Worm (Caenorhabditis elegans) whole organism, L3 larva: ENCODE measurements around the gene abhd-12.

ENCODE experiments used
- R02D3.7 ChIP-seq: fragments of 150-350 bp; optimal IDR thresholded peaks from 2 replicates; lab custom pipeline; 2014; ENCODE audit warnings: missing biosample characterization, missing genetic modification characterization
- aly-2 ChIP-seq: fragments of 150-350 bp; optimal IDR thresholded peaks from 2 replicates; lab custom pipeline; 2014; ENCODE audit warnings: missing biosample characterization, missing genetic modification characterization
- ceh-28 ChIP-seq: fragments of 150-350 bp; optimal IDR thresholded peaks from 2 replicates; lab custom pipeline; 2014; ENCODE audit warnings: missing biosample characterization, missing genetic modification reagents, missing genetic modification characterization
- ceh-82 ChIP-seq: fragments of 150-350 bp; optimal IDR thresholded peaks from 2 replicates; lab custom pipeline; 2014; ENCODE audit warnings: missing biosample characterization, missing genetic modification characterization
- ceh-9 ChIP-seq: sonication (generic microtip); optimal IDR thresholded peaks from 2 replicates; lab custom pipeline; 2018; ENCODE audit warnings: missing biosample characterization, missing genetic modification characterization
- daf-12 ChIP-seq: fragments of 150-350 bp; optimal IDR thresholded peaks from 2 replicates; lab custom pipeline; 2014; ENCODE audit warnings: missing biosample characterization, missing genetic modification reagents, missing genetic modification characterization
- egl-5 ChIP-seq: fragments of 150-350 bp; optimal IDR thresholded peaks from 2 replicates; lab custom pipeline; 2017; ENCODE audit warnings: missing biosample characterization, missing genetic modification reagents, missing genetic modification characterization, inconsistent platforms
- elt-1 ChIP-seq: fragments of 150-350 bp; optimal IDR thresholded peaks from 2 replicates; lab custom pipeline; 2014; ENCODE audit warnings: missing biosample characterization, missing genetic modification characterization
- elt-2 ChIP-seq: sonication (generic microtip); optimal IDR thresholded peaks from 2 replicates; lab custom pipeline; 2016; ENCODE audit warnings: missing genetic modification reagents, mild to moderate bottlenecking, missing genetic modification characterization, missing compliant biosample characterization
- elt-3 ChIP-seq, 3 experiments: fragments of 150-350 bp in 1 of 3; sonication (generic microtip) in 2 of 3; optimal IDR thresholded peaks; 2 replicates in 2 of 3; 4 replicates in 1 of 3; lab custom pipeline; 2014 to 2017; ENCODE audit warnings: missing biosample characterization in 3 of 3, missing genetic modification characterization in 3 of 3
- fkh-10 ChIP-seq: sonication (generic microtip); optimal IDR thresholded peaks from 2 replicates; lab custom pipeline; 2017; ENCODE audit warnings: missing biosample characterization, missing genetic modification reagents, missing genetic modification characterization
- fkh-2 ChIP-seq: fragments of 150-350 bp; optimal IDR thresholded peaks from 2 replicates; lab custom pipeline; 2014; ENCODE audit warnings: missing biosample characterization, missing genetic modification reagents, missing genetic modification characterization
- hmg-11 ChIP-seq: sonication (generic microtip); optimal IDR thresholded peaks from 2 replicates; lab custom pipeline; 2016; ENCODE audit warnings: missing genetic modification characterization, missing compliant biosample characterization
- lin-15B ChIP-seq: fragments of 150-350 bp; optimal IDR thresholded peaks from 2 replicates; lab custom pipeline; 2014; ENCODE audit warnings: missing biosample characterization, missing genetic modification characterization
- lsy-12 ChIP-seq: sonication (generic microtip); optimal IDR thresholded peaks from 2 replicates; lab custom pipeline; 2016; ENCODE audit warnings: mild to moderate bottlenecking, missing genetic modification characterization, missing compliant biosample characterization
- mdl-1 ChIP-seq: fragments of 150-350 bp; optimal IDR thresholded peaks from 2 replicates; lab custom pipeline; 2014; ENCODE audit warnings: missing biosample characterization, missing genetic modification characterization
- mml-1 ChIP-seq: fragments of 150-350 bp; sonication (generic microtip); optimal IDR thresholded peaks from 3 replicates; lab custom pipeline; 2014; ENCODE audit warnings: missing biosample characterization, missing genetic modification characterization
- nfya-1 ChIP-seq: sonication (generic microtip); optimal IDR thresholded peaks from 2 replicates; lab custom pipeline; 2017; ENCODE audit warnings: missing genetic modification characterization, mild to moderate bottlenecking, missing compliant biosample characterization, antibody characterized with exemption, moderate library complexity; ENCODE audit not compliant: insufficient read depth
- nhr-11 ChIP-seq: fragments of 150-350 bp; optimal IDR thresholded peaks from 2 replicates; lab custom pipeline; 2014; ENCODE audit warnings: missing biosample characterization, missing genetic modification characterization
- nhr-12 ChIP-seq: fragments of 150-350 bp; optimal IDR thresholded peaks from 2 replicates; lab custom pipeline; 2014; ENCODE audit warnings: missing biosample characterization, missing genetic modification characterization
- nhr-23 ChIP-seq: fragments of 150-350 bp; optimal IDR thresholded peaks from 2 replicates; lab custom pipeline; 2014; ENCODE audit warnings: missing biosample characterization, missing genetic modification reagents, missing genetic modification characterization
- nhr-237 ChIP-seq: fragments of 150-350 bp; optimal IDR thresholded peaks from 2 replicates; lab custom pipeline; 2014; ENCODE audit warnings: missing biosample characterization, missing genetic modification characterization
- nhr-25 ChIP-seq: sonication (generic microtip); optimal IDR thresholded peaks from 2 replicates; lab custom pipeline; 2017; ENCODE audit warnings: missing biosample characterization, missing genetic modification characterization
- nhr-28 ChIP-seq: fragments of 150-350 bp; optimal IDR thresholded peaks from 2 replicates; lab custom pipeline; 2014; ENCODE audit warnings: missing biosample characterization, missing genetic modification characterization
- nhr-43 ChIP-seq: sonication (generic microtip); optimal IDR thresholded peaks from 2 replicates; lab custom pipeline; 2016; ENCODE audit warnings: mild to moderate bottlenecking, missing genetic modification characterization, missing compliant biosample characterization; ENCODE audit not compliant: poor library complexity, severe bottlenecking
- nhr-67 ChIP-seq: fragments of 150-350 bp; optimal IDR thresholded peaks from 2 replicates; lab custom pipeline; 2014; ENCODE audit warnings: missing biosample characterization, missing genetic modification characterization
- pha-4 ChIP-seq: fragments of 150-350 bp; optimal IDR thresholded peaks from 2 replicates; lab custom pipeline; 2014; ENCODE audit warnings: missing biosample characterization, missing genetic modification reagents, missing genetic modification characterization
- pqm-1 ChIP-seq: fragments of 150-350 bp; optimal IDR thresholded peaks from 2 replicates; lab custom pipeline; 2017; ENCODE audit warnings: missing biosample characterization, missing genetic modification characterization, inconsistent platforms
- ztf-4 ChIP-seq: fragments of 150-350 bp; optimal IDR thresholded peaks from 2 replicates; lab custom pipeline; 2014; ENCODE audit warnings: missing biosample characterization, missing genetic modification characterization

Gene abhd-12

ce11 chrV:8022040-8022439 lies 38.4 kb downstream of the abhd-12 start, which contains the start of gene ech-3:
ech-3 (plus strand) TSS chrV:8022217.
- TF ChIP-seq elt-2 (tag; lab: Kevin White, UChicago), result peak; percentile 39
- TF ChIP-seq ceh-82, result no peak
- no peak for TF ChIP-seq lsy-12 (tag; lab: Kevin White, UChicago)
- TF ChIP-seq pqm-1, result peak; percentile 21
- no peak for TF ChIP-seq nhr-12 (tag; lab: Kevin White, UChicago)
- TF ChIP-seq ceh-28, result peak; percentile 75
- peak; percentile 51 for TF ChIP-seq pha-4 (tag; lab: Kevin White, UChicago)

- TF ChIP-seq pha-4 (tag; lab: Kevin White, UChicago), result peak; percentile 30
- no peak for TF ChIP-seq mml-1
- peak; percentile 18 for TF ChIP-seq hmg-11 (tag; lab: Kevin White, UChicago)
- no peak for TF ChIP-seq egl-5 (tag; lab: Kevin White, UChicago)
- peak; percentile 28 for TF ChIP-seq nfya-1
- no peak for TF ChIP-seq nhr-11 (tag; lab: Kevin White, UChicago)
- TF ChIP-seq ceh-82, result no peak
- TF ChIP-seq R02D3.7 (tag; lab: Kevin White, UChicago), result peak; percentile 89
- no peak for TF ChIP-seq fkh-10 (GFP tag; lab: Kevin White, UChicago)
- peak; percentile 2 for TF ChIP-seq lin-15B (tag; lab: Kevin White, UChicago)
- TF ChIP-seq, all 47 proteins: peak for 5
These were observed 41.1 kb downstream of the abhd-12 start, which contains the start of gene F43H9.3 for ce11 chrV:8024752-8025151. F43H9.3 (minus strand) TSS chrV:8024940.

- no peak for TF ChIP-seq fkh-2 (tag; lab: Kevin White, UChicago)
- peak; percentile 3 for TF ChIP-seq nhr-25 (tag; lab: Kevin White, UChicago)
- no peak for TF ChIP-seq nhr-23 (tag; lab: Kevin White, UChicago)
- no peak for TF ChIP-seq mdl-1
- peak; percentile 2 for TF ChIP-seq nhr-43 (tag; lab: Kevin White, UChicago)
- peak; percentile 80 for TF ChIP-seq elt-1 (tag; lab: Kevin White, UChicago)
- TF ChIP-seq nhr-67 (tag; lab: Kevin White, UChicago), result no peak
These were observed 41.6 kb downstream of the abhd-12 start for ce11 chrV:8025259-8025658.

ce11 chrV:8026343-8026742 lies 42.7 kb downstream of the abhd-12 start, which contains the start of gene F43H9.4:
F43H9.4 (plus strand) TSS chrV:8026708.
- TF ChIP-seq aly-2 (tag; lab: Kevin White, UChicago) (no peak), mdl-1 (peak; percentile 49), ceh-9 (tag; lab: Kevin White, UChicago) (no peak), nhr-43 (tag; lab: Kevin White, UChicago) (peak; percentile 85), nhr-23 (tag; lab: Kevin White, UChicago) (peak; percentile 28), elt-3 (tag; optimal IDR thresholded peaks at IDR 0.05; lab: Kevin White, UChicago) (peak in 1 of 3 experiments; percentile 10), nhr-28 (no peak)

DNA sequence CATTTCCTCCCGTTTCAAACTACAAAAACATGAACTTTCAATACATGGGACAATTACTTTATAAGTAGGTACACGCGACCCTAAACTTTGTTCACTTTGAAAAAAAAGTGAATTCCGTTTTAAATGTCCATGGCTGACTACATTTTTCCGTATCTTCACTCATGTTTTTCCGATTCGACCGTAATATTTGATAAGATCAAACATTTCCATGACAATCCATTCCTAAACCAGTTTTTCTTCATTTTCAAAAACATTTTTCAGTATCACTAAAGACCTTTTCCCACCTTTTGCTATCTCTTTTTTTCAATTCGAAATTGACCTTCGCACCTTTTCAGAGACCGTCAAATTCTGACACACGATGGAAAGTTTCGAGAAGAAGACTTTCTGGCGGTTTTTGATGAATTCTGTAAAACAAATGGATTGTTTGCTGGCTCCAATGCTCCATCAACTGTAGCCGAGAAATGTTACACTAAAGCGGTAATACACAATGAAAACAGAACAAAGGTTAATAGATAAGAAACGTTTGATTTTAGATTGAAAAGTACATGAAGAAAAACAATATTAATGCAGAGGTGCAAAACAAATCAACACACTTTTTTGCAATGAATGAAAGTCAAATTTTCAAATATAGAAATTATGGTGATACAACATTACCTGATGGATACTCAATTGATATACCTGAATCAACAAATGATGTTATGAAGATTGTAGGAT lies 43.9 kb downstream of the abhd-12 start:
- peak; percentile 21 for TF ChIP-seq nhr-43 (tag; lab: Kevin White, UChicago)
- TF ChIP-seq aly-2 (tag; lab: Kevin White, UChicago), result no peak
- TF ChIP-seq elt-3 (tag; optimal IDR thresholded peaks at IDR 0.05; lab: Kevin White, UChicago), result peak in 1 of 3 experiments; percentile 78
- TF ChIP-seq ceh-82, result no peak
- TF ChIP-seq elt-1 (tag; lab: Kevin White, UChicago), result peak; percentile 16
- no peak for TF ChIP-seq ceh-28
- no peak for TF ChIP-seq nfya-1
- no peak for TF ChIP-seq daf-12

DNA sequence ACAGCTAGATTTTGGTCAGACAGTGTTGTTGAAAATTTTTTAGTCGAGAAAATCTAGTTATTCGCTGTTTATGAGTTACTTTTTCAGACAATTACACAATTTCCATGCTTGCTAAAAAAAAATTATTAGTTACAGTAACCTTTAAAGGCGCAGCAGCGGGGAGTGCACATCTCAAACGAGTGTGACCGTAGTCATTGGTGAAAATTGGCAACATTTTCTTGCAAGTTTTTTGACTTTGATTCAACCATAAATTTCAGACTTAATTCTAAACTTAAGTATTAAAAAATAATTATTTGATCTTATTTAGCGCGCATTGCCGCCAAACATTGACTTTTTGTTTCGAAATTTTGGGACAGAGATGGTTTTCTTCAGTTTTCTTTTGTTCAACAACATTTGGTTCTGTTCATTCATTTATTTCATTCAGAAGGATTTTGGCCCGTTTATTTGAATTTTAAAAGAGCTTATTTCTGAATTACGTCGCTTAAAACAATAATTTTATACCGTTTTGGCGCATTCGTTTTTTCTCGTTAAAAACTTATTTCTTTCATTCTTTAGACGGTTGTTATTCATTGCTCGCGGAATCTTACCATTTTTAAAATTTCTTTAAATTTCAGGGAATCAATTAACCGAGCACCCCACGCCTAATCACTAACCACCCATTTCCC lies 45.3 kb downstream of the abhd-12 start, which contains the start of gene oma-2:
oma-2 (plus strand) TSS at position 615 of the 665 bp plus-strand sequence.
- TF ChIP-seq nhr-237 (tag; lab: Kevin White, UChicago), result no peak
- TF ChIP-seq ztf-4, result no peak
- no peak for TF ChIP-seq nfya-1
- TF ChIP-seq nhr-43 (tag; lab: Kevin White, UChicago), result peak; percentile 57
- TF ChIP-seq elt-2 (tag; lab: Kevin White, UChicago), result no peak
